Worm (Caenorhabditis elegans): ENCODE results near the gene W03A5.6.

DNA sequence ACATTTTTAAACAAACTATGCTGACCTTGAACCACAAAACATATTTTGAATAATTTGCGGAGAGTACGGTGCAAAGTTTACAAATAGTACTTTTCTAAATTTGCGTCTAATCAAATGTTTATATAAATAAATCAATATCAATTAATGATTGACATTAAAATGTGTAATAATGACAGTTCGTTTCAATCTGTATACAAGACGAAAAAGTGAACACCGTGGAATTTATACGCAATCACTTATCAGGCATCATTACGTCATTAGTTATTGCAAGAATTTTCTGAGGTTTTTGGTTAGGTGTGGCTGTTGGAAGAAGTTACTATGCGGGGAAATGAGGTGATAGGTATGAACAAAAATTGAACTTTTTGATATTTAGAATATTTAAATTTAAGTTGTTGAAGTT lies 13.3 kb downstream of the W03A5.6 start:
- TF ChIP-seq zip-5 (tag; optimal IDR thresholded peaks at IDR 0.05) (no peak), ama-1 (optimal IDR thresholded peaks at IDR 0.05) (no peak), K09A11.1 (tag; optimal IDR thresholded peaks at IDR 0.05; ENCODE audit: insufficient read depth) (no peak), ceh-48 (tag; optimal IDR thresholded peaks at IDR 0.05) (no peak), unc-55 (GFP tag; optimal IDR thresholded peaks at IDR 0.05) (no peak), nhr-232 (tag; optimal IDR thresholded peaks at IDR 0.05) (no peak), unc-42 (tag; optimal IDR thresholded peaks at IDR 0.05) (no peak), lin-11 (tag; optimal IDR thresholded peaks at IDR 0.05) (no peak)
